Worm (Caenorhabditis elegans) whole organism, dauer: ENCODE data around the gene F01D5.7.

Experiments
- unc-62 ChIP-seq: sonication (generic microtip); optimal IDR thresholded peaks from 2 replicates; lab custom pipeline; 2017; ENCODE audit warnings: missing biosample characterization, missing genetic modification reagents, missing genetic modification characterization

Gene F01D5.7

DNA sequence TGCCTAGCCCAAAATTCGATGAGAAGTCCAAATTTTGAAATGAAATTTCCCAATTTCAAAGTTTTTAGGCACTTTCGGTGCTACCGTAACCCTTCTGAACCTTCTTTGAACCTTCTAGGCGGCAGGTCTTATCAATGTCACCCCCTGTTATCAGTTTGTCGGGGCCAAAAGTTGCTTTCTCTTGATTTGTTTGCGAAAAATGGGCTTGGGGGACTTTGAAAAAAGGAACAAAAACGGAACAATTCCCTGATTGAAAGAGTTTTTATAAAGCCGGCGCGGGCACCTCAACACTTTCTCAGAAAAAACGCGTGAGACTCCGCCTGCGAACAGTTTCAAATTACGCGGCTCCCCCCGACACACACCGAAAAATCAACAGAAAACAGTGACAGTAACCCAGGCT is 44.7 kb downstream of the F01D5.7 start:
- TF ChIP-seq unc-62 (GFP tag; lab: Kevin White, UChicago) = no peak

ce11 chrII:14055717-14056116 is 47.3 kb downstream of the F01D5.7 start:
- no peak for TF ChIP-seq unc-62 (GFP tag; lab: Kevin White, UChicago)

- TF ChIP-seq unc-62 (GFP tag; lab: Kevin White, UChicago) = no peak
Measured at ce11 chrII:14059767-14060166, 51.3 kb downstream of the F01D5.7 start, which contains the start of gene rpb-11. TSS of gene rpb-11 (plus strand) at chrII:14060085.
